Fruit fly (Drosophila melanogaster) whole organism, embryonic: Measurements from ENCODE around the gene CG6749.
A peak's percentile ranks its signal among the peaks of the same experiment; 100 is the strongest.

Experiments used
- CG10209 ChIP-seq: fragments of 200-800 bp; sonication (Bioruptor generic); optimal IDR thresholded peaks from 3 replicates; lab custom pipeline; 2017; ENCODE audit warnings: missing biosample characterization, mild to moderate bottlenecking, missing genetic modification characterization, missing genetic modification reagents
- CG12391 ChIP-seq: fragments of 200-800 bp; sonication (Bioruptor generic); optimal IDR thresholded peaks from 3 replicates; lab custom pipeline; 2018; ENCODE audit warnings: missing biosample characterization, mild to moderate bottlenecking, missing genetic modification characterization, moderate library complexity
- CG12659 ChIP-seq: fragments of 200-800 bp; sonication (Bioruptor generic); optimal IDR thresholded peaks from 3 replicates; lab custom pipeline; 2017; ENCODE audit warnings: mild to moderate bottlenecking, missing biosample characterization, missing genetic modification reagents, missing genetic modification characterization
- CG12769 ChIP-seq: fragments of 200-800 bp; sonication (Bioruptor generic); optimal IDR thresholded peaks from 2 replicates; lab custom pipeline; 2019; ENCODE audit warnings: missing biosample characterization, mild to moderate bottlenecking, missing genetic modification characterization, moderate library complexity
- CG13424 ChIP-seq: fragments of 200-800 bp; sonication (Bioruptor generic); optimal IDR thresholded peaks from 2 replicates; lab custom pipeline; 2019; ENCODE audit warnings: missing biosample characterization, mild to moderate bottlenecking, missing genetic modification characterization, moderate library complexity
- CG15479 ChIP-seq: fragments of 200-800 bp; sonication (Bioruptor generic); optimal IDR thresholded peaks from 3 replicates; lab custom pipeline; 2019; ENCODE audit warnings: missing biosample characterization, mild to moderate bottlenecking, missing genetic modification characterization, moderate library complexity
- CG15514 ChIP-seq: fragments of 200-800 bp; sonication (Bioruptor generic); optimal IDR thresholded peaks from 3 replicates; lab custom pipeline; 2017; ENCODE audit warnings: missing biosample characterization, missing genetic modification characterization, mild to moderate bottlenecking, moderate library complexity, missing genetic modification reagents
- CG17385 ChIP-seq: fragments of 200-800 bp; sonication (Bioruptor generic); optimal IDR thresholded peaks from 3 replicates; lab custom pipeline; 2018; ENCODE audit warnings: missing biosample characterization, mild to moderate bottlenecking, missing genetic modification characterization
- CG18599 ChIP-seq: fragments of 200-800 bp; sonication (Bioruptor generic); optimal IDR thresholded peaks from 3 replicates; lab custom pipeline; 2017; ENCODE audit warnings: missing biosample characterization, missing genetic modification characterization, mild to moderate bottlenecking, moderate library complexity, missing genetic modification reagents
- CG18619 ChIP-seq: fragments of 200-800 bp; sonication (Bioruptor generic); optimal IDR thresholded peaks from 3 replicates; lab custom pipeline; 2017; ENCODE audit warnings: missing biosample characterization, mild to moderate bottlenecking, missing genetic modification characterization
- CG32532 ChIP-seq: fragments of 200-800 bp; sonication (Bioruptor generic); IDR thresholded peaks from 2 replicates; pipeline ENCODE4 v1.3.6; 2022; ENCODE audit warnings: missing biosample characterization, missing genetic modification characterization
- CG34422 ChIP-seq: fragments of 200-800 bp; sonication (Bioruptor generic); IDR thresholded peaks from 3 replicates; pipeline ENCODE4 v1.3.6; 2022; ENCODE audit warnings: missing biosample characterization, missing genetic modification characterization
- CG3838 ChIP-seq: fragments of 200-800 bp; sonication (Bioruptor generic); optimal IDR thresholded peaks from 3 replicates; lab custom pipeline; 2016; ENCODE audit warnings: missing biosample characterization, missing genetic modification characterization
- CG43689 ChIP-seq: fragments of 200-800 bp; sonication (Bioruptor generic); IDR thresholded peaks from 2 replicates; pipeline ENCODE4 v1.3.6; 2022; ENCODE audit warnings: missing biosample characterization, missing genetic modification characterization
- CG7786 ChIP-seq: fragments of 200-800 bp; sonication (Bioruptor generic); optimal IDR thresholded peaks from 2 replicates; lab custom pipeline; 2016; ENCODE audit warnings: missing biosample characterization, missing genetic modification characterization
- CG9437 ChIP-seq: fragments of 200-800 bp; sonication (Bioruptor generic); optimal IDR thresholded peaks from 2 replicates; lab custom pipeline; 2018; ENCODE audit warnings: missing biosample characterization, mild to moderate bottlenecking, missing genetic modification characterization
- CkIIα-i1 ChIP-seq: fragments of 200-800 bp; sonication (Bioruptor generic); IDR thresholded peaks from 2 replicates; pipeline ENCODE4 v1.3.6; 2022; ENCODE audit warnings: missing biosample characterization, missing genetic modification characterization
- CoRest ChIP-seq: fragments of 200-800 bp; sonication (Bioruptor generic); optimal IDR thresholded peaks from 3 replicates; lab custom pipeline; 2018; ENCODE audit warnings: missing biosample characterization, mild to moderate bottlenecking, missing genetic modification characterization, moderate library complexity
- Elba2 ChIP-seq: fragments of 200-800 bp; sonication (Bioruptor generic); optimal IDR thresholded peaks from 3 replicates; lab custom pipeline; 2016; ENCODE audit warnings: missing biosample characterization, missing genetic modification characterization
- Fer2 ChIP-seq: fragments of 200-800 bp; sonication (Bioruptor generic); optimal IDR thresholded peaks from 2 replicates; lab custom pipeline; 2018; ENCODE audit warnings: missing biosample characterization, mild to moderate bottlenecking, missing genetic modification characterization, moderate library complexity
- Fer3 ChIP-seq: fragments of 200-800 bp; sonication (Bioruptor generic); optimal IDR thresholded peaks from 2 replicates; lab custom pipeline; 2018; ENCODE audit warnings: missing biosample characterization, mild to moderate bottlenecking, missing genetic modification characterization, moderate library complexity
- Hmr ChIP-seq: fragments of 200-800 bp; sonication (Bioruptor generic); optimal IDR thresholded peaks from 3 replicates; lab custom pipeline; 2017; ENCODE audit warnings: mild to moderate bottlenecking, missing biosample characterization, missing genetic modification reagents, missing genetic modification characterization
- Hsf ChIP-seq: fragments of 200-800 bp; sonication (Bioruptor generic); optimal IDR thresholded peaks from 3 replicates; lab custom pipeline; 2016; ENCODE audit warnings: missing biosample characterization, missing genetic modification characterization
- Myb ChIP-seq: fragments of 200-800 bp; sonication (Bioruptor generic); optimal IDR thresholded peaks from 2 replicates; lab custom pipeline; 2016; ENCODE audit warnings: missing biosample characterization, missing genetic modification characterization
- Side ChIP-seq: fragments of 200-800 bp; sonication (Bioruptor generic); optimal IDR thresholded peaks from 2 replicates; lab custom pipeline; 2016; ENCODE audit warnings: missing biosample characterization, missing genetic modification characterization
- Sox100B ChIP-seq: fragments of 200-800 bp; sonication (Bioruptor generic); optimal IDR thresholded peaks from 3 replicates; lab custom pipeline; 2018; ENCODE audit warnings: missing biosample characterization, mild to moderate bottlenecking, missing genetic modification characterization
- bsh ChIP-seq, 2 experiments: fragments of 200-800 bp; sonication (Bioruptor generic); optimal IDR thresholded peaks; 2 replicates each; lab custom pipeline; 2017 to 2018; ENCODE audit warnings: mild to moderate bottlenecking in 2 of 2, missing biosample characterization in 2 of 2, missing genetic modification characterization in 2 of 2, moderate library complexity in 1 of 2
- caup ChIP-seq: fragments of 200-800 bp; sonication (Bioruptor generic); optimal IDR thresholded peaks from 3 replicates; lab custom pipeline; 2017; ENCODE audit warnings: missing biosample characterization, mild to moderate bottlenecking, missing genetic modification characterization, moderate library complexity; ENCODE audit not compliant: severe bottlenecking
- crc ChIP-seq: fragments of 200-800 bp; sonication (Bioruptor generic); optimal IDR thresholded peaks from 2 replicates; lab custom pipeline; 2016; ENCODE audit warnings: missing biosample characterization, missing genetic modification characterization
- croc ChIP-seq: fragments of 200-800 bp; sonication (Bioruptor generic); conservative IDR thresholded peaks from 3 replicates; pipeline ENCODE4 v1.3.6; 2022; ENCODE audit warnings: missing biosample characterization, missing genetic modification characterization
- crol ChIP-seq: fragments of 200-800 bp; sonication (Bioruptor generic); IDR thresholded peaks from 2 replicates; pipeline ENCODE4 v1.3.6; 2022; ENCODE audit warnings: missing biosample characterization, missing genetic modification characterization
- dpn ChIP-seq, 2 experiments: fragments of 200-800 bp; sonication (Bioruptor generic); optimal IDR thresholded peaks; 3 replicates each; lab custom pipeline; 2016; ENCODE audit warnings: missing biosample characterization in 2 of 2, missing genetic modification characterization in 2 of 2
- dysf ChIP-seq: fragments of 200-800 bp; sonication (Bioruptor generic); IDR thresholded peaks from 3 replicates; pipeline ENCODE4 v1.3.6; 2022; ENCODE audit warnings: missing biosample characterization, missing genetic modification characterization
- eyg ChIP-seq: fragments of 200-800 bp; sonication (Bioruptor generic); optimal IDR thresholded peaks from 3 replicates; lab custom pipeline; 2016; ENCODE audit warnings: missing biosample characterization, missing genetic modification characterization
- fd3F ChIP-seq: fragments of 200-800 bp; sonication (Bioruptor generic); optimal IDR thresholded peaks from 2 replicates; lab custom pipeline; 2018; ENCODE audit warnings: missing biosample characterization, mild to moderate bottlenecking, missing genetic modification characterization, moderate library complexity
- insv ChIP-seq, 2 experiments: fragments of 200-800 bp; sonication (Bioruptor generic); optimal IDR thresholded peaks; 3 replicates each; lab custom pipeline; 2016 to 2018; ENCODE audit warnings: missing biosample characterization in 2 of 2, missing genetic modification characterization in 2 of 2
- lilli ChIP-seq: fragments of 200-800 bp; sonication (Bioruptor generic); optimal IDR thresholded peaks from 3 replicates; lab custom pipeline; 2016; ENCODE audit warnings: missing biosample characterization, missing genetic modification characterization
- nmo ChIP-seq: fragments of 200-800 bp; sonication (Bioruptor generic); optimal IDR thresholded peaks from 2 replicates; lab custom pipeline; 2018; ENCODE audit warnings: missing biosample characterization, mild to moderate bottlenecking, missing genetic modification characterization, moderate library complexity
- pnt ChIP-seq: fragments of 200-800 bp; sonication (Bioruptor generic); optimal IDR thresholded peaks from 3 replicates; lab custom pipeline; 2016; ENCODE audit warnings: missing biosample characterization, missing genetic modification characterization
- prd ChIP-seq, 3 experiments: fragments of >200 bp in 2 of 3; fragments of 200-800 bp in 1 of 3; sonication (Bioruptor generic) in 1 of 3; optimal IDR thresholded peaks in 2 of 3; IDR thresholded peaks in 1 of 3; 2 replicates in 2 of 3; 3 replicates in 1 of 3; pipeline versions ENCODE4 v1.3.6 to Lab custom; 2017 to 2022; ENCODE audit warnings: missing biosample characterization in 1 of 3, missing genetic modification characterization in 1 of 3
- scrt ChIP-seq: fragments of 200-800 bp; sonication (Bioruptor generic); optimal IDR thresholded peaks from 2 replicates; lab custom pipeline; 2018; ENCODE audit warnings: missing biosample characterization, mild to moderate bottlenecking, missing genetic modification characterization, moderate library complexity
- tap ChIP-seq: fragments of 200-800 bp; optimal IDR thresholded peaks from 3 replicates; lab custom pipeline; 2019; ENCODE audit warnings: missing biosample characterization, mild to moderate bottlenecking, missing genetic modification characterization, moderate library complexity
- ttk ChIP-seq: fragments of 200-800 bp; sonication (Bioruptor generic); IDR thresholded peaks from 2 replicates; pipeline ENCODE4 v2.1.2; 2022; ENCODE audit warnings: missing biosample characterization, missing genetic modification characterization
- twi ChIP-seq: fragments of 200-800 bp; optimal IDR thresholded peaks from 2 replicates; lab custom pipeline; 2019; ENCODE audit warnings: missing biosample characterization, mild to moderate bottlenecking, missing genetic modification characterization, moderate library complexity

The CG6749 gene

DNA sequence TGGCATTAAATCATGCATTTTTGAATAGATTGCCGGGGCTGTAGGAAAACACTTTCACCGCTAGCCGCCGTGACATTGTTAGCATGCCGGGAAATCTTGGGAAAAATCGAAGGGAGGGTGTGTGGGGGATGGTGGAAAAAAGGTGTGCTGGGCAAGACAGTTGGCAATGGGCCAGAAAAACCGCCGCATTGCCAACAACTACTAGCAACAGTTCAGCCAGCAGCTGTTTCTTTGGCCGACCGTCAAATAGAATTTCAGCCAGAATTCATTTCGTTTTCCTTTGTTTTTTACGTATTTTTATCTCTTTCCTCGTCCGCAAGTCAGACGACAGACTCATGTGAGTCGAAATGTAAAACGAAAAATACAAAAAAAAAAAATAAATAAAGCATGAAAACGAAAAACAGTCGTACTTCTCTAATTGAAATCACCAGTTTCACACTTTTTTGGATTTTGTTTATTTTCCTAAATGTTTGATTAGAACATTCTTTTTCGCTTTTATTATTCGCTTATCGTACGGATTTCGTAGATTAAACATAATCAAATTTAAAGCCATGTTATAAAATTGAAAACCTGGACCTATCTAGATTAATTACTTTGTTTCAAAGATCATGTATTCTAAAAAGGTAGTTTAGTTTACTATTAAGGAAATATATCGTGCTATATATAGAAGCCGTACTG is 42.7 kb downstream of the CG6749 start (continued):
- TF ChIP-seq Elba2 (GFP tag; lab: Kevin White, UChicago) (no peak), Fer3 (tag; lab: Kevin White, UChicago) (peak; percentile 57), prd (optimal IDR thresholded peaks at IDR 0.05; lab: Kevin White, UChicago) (no peak), prd (GFP tag; IDR thresholded peaks at IDR 0.05; lab: Robert Waterston, UW) (peak; percentile 18; the same call in 1 of the 3 replicates), Fer2 (tag; lab: Kevin White, UChicago) (peak; percentile 38), fd3F (GFP tag; lab: Kevin White, UChicago) (peak; percentile 45), tap (peak; percentile 18), CG43689 (no peak), croc (GFP tag; lab: Robert Waterston, UW) (no peak), CkIIα-i1 (GFP tag; lab: Robert Waterston, UW) (no peak), bsh (GFP tag; optimal IDR thresholded peaks at IDR 0.05; lab: Kevin White, UChicago) (no peak), twi (no peak), lilli (GFP tag; lab: Kevin White, UChicago) (peak; percentile 40), pnt (GFP tag; lab: Kevin White, UChicago) (no peak), CG12769 (tag; lab: Kevin White, UChicago) (peak; percentile 87), scrt (peak; percentile 56), CG15514 (GFP tag; lab: Kevin White, UChicago) (peak; percentile 12), Sox100B (GFP tag; lab: Kevin White, UChicago) (no peak), CG18619 (GFP tag; lab: Kevin White, UChicago) (peak; percentile 29), CG12391 (tag; lab: Kevin White, UChicago) (no peak), CoRest (peak; percentile 58), crol (GFP tag; lab: Robert Waterston, UW) (peak; percentile 65), ttk (GFP tag; lab: Robert Waterston, UW) (no peak), Hmr (GFP tag; lab: Kevin White, UChicago) (peak; percentile 51), Side (peak; percentile 5), Hsf (GFP tag; lab: Kevin White, UChicago) (peak; percentile 5), CG32532 (peak; percentile 50; the same call in 1 of the 2 replicates), crc (GFP tag; lab: Kevin White, UChicago) (peak; percentile 8), CG12659 (GFP tag; lab: Kevin White, UChicago) (peak; percentile 58), CG7786 (GFP tag; lab: Kevin White, UChicago) (peak; percentile 28), insv (GFP tag; optimal IDR thresholded peaks at IDR 0.05; lab: Kevin White, UChicago) (no peak), CG34422 (GFP tag; lab: Robert Waterston, UW) (no peak), CG15479 (GFP tag; lab: Kevin White, UChicago) (no peak), CG3838 (GFP tag; lab: Kevin White, UChicago) (no peak), CG18599 (GFP tag; lab: Kevin White, UChicago) (peak; percentile 73), CG9437 (GFP tag; lab: Kevin White, UChicago) (no peak), CG17385 (GFP tag; lab: Kevin White, UChicago) (peak; percentile 48), CG13424 (tag; lab: Kevin White, UChicago) (peak; percentile 53), dysf (GFP tag; lab: Robert Waterston, UW) (peak; percentile 40; the same call in 2 of the 3 replicates), caup (GFP tag; lab: Kevin White, UChicago) (peak; percentile 25), CG10209 (peak; percentile 46), dpn (GFP tag; optimal IDR thresholded peaks at IDR 0.05; lab: Kevin White, UChicago) (peak in 1 of 2 experiments; percentile 36), eyg (GFP tag; lab: Kevin White, UChicago) (no peak), nmo (GFP tag; lab: Kevin White, UChicago) (peak; percentile 30), Myb (peak; percentile 24)
